Worm (Caenorhabditis elegans) whole organism, L4 larva: ENCODE data around the gene M03A8.3.
A peak's percentile ranks its signal among the peaks of the same experiment; 100 is the strongest.

Experiments
- F10B5.3 ChIP-seq: sonication (generic microtip); optimal IDR thresholded peaks from 2 replicates; lab custom pipeline; 2016; ENCODE audit warnings: mild to moderate bottlenecking, missing genetic modification characterization, missing compliant biosample characterization
- F26F4.8 ChIP-seq: fragments of 200-800 bp; sonication (Bioruptor generic); conservative IDR thresholded peaks from 2 replicates; pipeline ENCODE4 v1.3.6; 2022; ENCODE audit warnings: missing genetic modification characterization, missing compliant biosample characterization
- F44E2.7 ChIP-seq: fragments of 200-800 bp; sonication (Bioruptor generic); IDR thresholded peaks from 2 replicates; pipeline ENCODE4 v2.1.2; 2022; ENCODE audit warnings: missing genetic modification characterization, missing compliant biosample characterization
- T26A8.4 ChIP-seq: fragments of 200-800 bp; sonication (Bioruptor generic); IDR thresholded peaks from 2 replicates; pipeline ENCODE4 v1.3.6; 2022; ENCODE audit warnings: missing genetic modification characterization, missing compliant biosample characterization
- Y105C5A.15 ChIP-seq: fragments of 200-800 bp; sonication (Bioruptor generic); IDR thresholded peaks from 2 replicates; pipeline ENCODE4 v1.3.6; 2022; ENCODE audit warnings: missing genetic modification characterization, missing compliant biosample characterization
- Y5F2A.4 ChIP-seq: fragments of 200-800 bp; sonication (Bioruptor generic); optimal IDR thresholded peaks from 2 replicates; lab custom pipeline; 2018; ENCODE audit warnings: mild to moderate bottlenecking, missing genetic modification characterization, missing compliant biosample characterization
- Y75B8A.6 ChIP-seq: fragments of 200-800 bp; sonication (Bioruptor generic); IDR thresholded peaks from 2 replicates; pipeline ENCODE4 v1.3.6; 2022; ENCODE audit warnings: missing genetic modification reagents, missing genetic modification characterization, missing compliant biosample characterization
- ama-1 ChIP-seq: fragments of 150-350 bp; optimal IDR thresholded peaks from 2 replicates; lab custom pipeline; 2014; ENCODE audit warnings: inconsistent platforms, mixed read lengths
- attf-4 ChIP-seq: sonication (generic microtip); optimal IDR thresholded peaks from 3 replicates; lab custom pipeline; 2017; ENCODE audit warnings: missing biosample characterization, missing genetic modification characterization
- ceh-62 ChIP-seq: sonication (generic microtip); optimal IDR thresholded peaks from 2 replicates; lab custom pipeline; 2017; ENCODE audit warnings: missing biosample characterization, missing genetic modification characterization
- ceh-82 ChIP-seq: sonication (generic microtip); optimal IDR thresholded peaks from 2 replicates; lab custom pipeline; 2017; ENCODE audit warnings: missing biosample characterization, missing genetic modification characterization
- daf-12 ChIP-seq: fragments of 150-350 bp; optimal IDR thresholded peaks from 2 replicates; lab custom pipeline; 2014; ENCODE audit warnings: missing biosample characterization, missing genetic modification reagents, missing genetic modification characterization
- daf-16 ChIP-seq, 3 experiments: sonication (generic microtip); optimal IDR thresholded peaks; 2 replicates each; lab custom pipeline; 2016 to 2017; ENCODE audit warnings: missing genetic modification characterization in 3 of 3, missing genetic modification reagents in 3 of 3, mild to moderate bottlenecking in 2 of 3, missing compliant biosample characterization in 2 of 3, missing biosample characterization in 1 of 3, moderate library complexity in 1 of 3
- daf-19 ChIP-seq: fragments of 200-800 bp; sonication (Bioruptor generic); conservative IDR thresholded peaks from 2 replicates; pipeline ENCODE4 v1.3.6; 2022; ENCODE audit warnings: missing genetic modification characterization, missing compliant biosample characterization
- dmd-6 ChIP-seq: fragments of 200-800 bp; sonication (Bioruptor generic); IDR thresholded peaks from 2 replicates; pipeline ENCODE4 v1.3.6; 2022; ENCODE audit warnings: missing genetic modification reagents, missing genetic modification characterization, missing compliant biosample characterization
- dmd-8 ChIP-seq: fragments of 200-800 bp; sonication (Bioruptor generic); IDR thresholded peaks from 2 replicates; pipeline ENCODE4 v1.3.6; 2022; ENCODE audit warnings: missing genetic modification characterization, missing compliant biosample characterization
- dmd-9 ChIP-seq: fragments of 200-800 bp; sonication (Bioruptor generic); IDR thresholded peaks from 2 replicates; pipeline ENCODE4 v1.3.6; 2022; ENCODE audit warnings: missing genetic modification reagents, missing genetic modification characterization, missing compliant biosample characterization
- duxl-1 ChIP-seq: sonication (generic microtip); optimal IDR thresholded peaks from 2 replicates; lab custom pipeline; 2016; ENCODE audit warnings: mild to moderate bottlenecking, missing genetic modification characterization, moderate library complexity, missing compliant biosample characterization; ENCODE audit not compliant: poor library complexity
- dve-1 ChIP-seq: sonication (generic microtip); optimal IDR thresholded peaks from 2 replicates; lab custom pipeline; 2017; ENCODE audit warnings: antibody characterized with exemption, mild to moderate bottlenecking, missing genetic modification characterization, missing compliant biosample characterization; ENCODE audit not compliant: insufficient read depth
- egl-27 ChIP-seq: sonication (generic microtip); optimal IDR thresholded peaks from 3 replicates; lab custom pipeline; 2017; ENCODE audit warnings: missing biosample characterization, missing genetic modification reagents, missing genetic modification characterization
- fkh-10 ChIP-seq: fragments of 150-350 bp; optimal IDR thresholded peaks from 2 replicates; lab custom pipeline; 2014; ENCODE audit warnings: missing biosample characterization, missing genetic modification reagents, missing genetic modification characterization
- fos-1 ChIP-seq: fragments of 150-350 bp; optimal IDR thresholded peaks from 2 replicates; lab custom pipeline; 2014; ENCODE audit warnings: missing biosample characterization, missing genetic modification characterization
- hlh-11 ChIP-seq: fragments of 200-800 bp; sonication (Bioruptor generic); optimal IDR thresholded peaks from 2 replicates; lab custom pipeline; 2018; ENCODE audit warnings: mild to moderate bottlenecking, missing genetic modification characterization, missing compliant biosample characterization
- hlh-30 ChIP-seq: sonication (generic microtip); optimal IDR thresholded peaks from 2 replicates; lab custom pipeline; 2017; ENCODE audit warnings: antibody characterized with exemption, mild to moderate bottlenecking, missing genetic modification characterization, missing compliant biosample characterization; ENCODE audit not compliant: insufficient read depth
- lin-13 ChIP-seq: fragments of 150-350 bp; optimal IDR thresholded peaks from 2 replicates; lab custom pipeline; 2014; ENCODE audit warnings: missing biosample characterization, missing genetic modification reagents, missing genetic modification characterization
- lin-39 ChIP-seq: fragments of 150-350 bp; optimal IDR thresholded peaks from 2 replicates; lab custom pipeline; 2014; ENCODE audit warnings: missing biosample characterization, missing genetic modification reagents, missing genetic modification characterization
- lsy-2 ChIP-seq, 2 experiments: fragments of 150-350 bp in 1 of 2; sonication (generic microtip) in 1 of 2; optimal IDR thresholded peaks; 2 replicates each; lab custom pipeline; 2014 to 2017; ENCODE audit warnings: missing biosample characterization in 2 of 2, missing genetic modification characterization in 2 of 2
- mdl-1 ChIP-seq, 2 experiments: fragments of 150-350 bp in 1 of 2; sonication (generic microtip) in 1 of 2; optimal IDR thresholded peaks; 2 replicates each; lab custom pipeline; 2014 to 2017; ENCODE audit warnings: missing biosample characterization in 2 of 2, missing genetic modification characterization in 2 of 2
- nhr-10 ChIP-seq: fragments of 150-350 bp; optimal IDR thresholded peaks from 2 replicates; lab custom pipeline; 2014; ENCODE audit warnings: missing biosample characterization, missing genetic modification characterization
- nhr-11 ChIP-seq: fragments of 150-350 bp; optimal IDR thresholded peaks from 2 replicates; lab custom pipeline; 2014; ENCODE audit warnings: missing biosample characterization, missing genetic modification characterization
- nhr-237 ChIP-seq: sonication (generic microtip); optimal IDR thresholded peaks from 2 replicates; lab custom pipeline; 2017; ENCODE audit warnings: missing biosample characterization, missing genetic modification characterization
- nhr-28 ChIP-seq: fragments of 150-350 bp; optimal IDR thresholded peaks from 2 replicates; lab custom pipeline; 2014; ENCODE audit warnings: missing biosample characterization, missing genetic modification characterization
- nhr-42 ChIP-seq: fragments of 200-800 bp; sonication (Bioruptor generic); IDR thresholded peaks from 2 replicates; pipeline ENCODE4 v1.3.6; 2022; ENCODE audit warnings: missing genetic modification characterization, missing compliant biosample characterization
- nhr-48 ChIP-seq: sonication (generic microtip); optimal IDR thresholded peaks from 2 replicates; lab custom pipeline; 2016; ENCODE audit warnings: mild to moderate bottlenecking, missing genetic modification characterization, missing compliant biosample characterization
- nhr-77 ChIP-seq: fragments of 150-350 bp; optimal IDR thresholded peaks from 2 replicates; lab custom pipeline; 2014; ENCODE audit warnings: missing biosample characterization, missing genetic modification characterization
- pha-4 ChIP-seq, 2 experiments: fragments of 150-350 bp in 1 of 2; fragments of 200-800 bp in 1 of 2; sonication (Bioruptor generic) in 1 of 2; IDR thresholded peaks in 1 of 2; optimal IDR thresholded peaks in 1 of 2; 2 replicates each; pipeline versions ENCODE4 v1.3.6 to Lab custom; 2014 to 2022; ENCODE audit warnings: missing genetic modification characterization in 2 of 2, missing genetic modification reagents in 2 of 2, missing biosample characterization in 1 of 2, missing compliant biosample characterization in 1 of 2
- pqm-1 ChIP-seq: sonication (generic microtip); optimal IDR thresholded peaks from 2 replicates; lab custom pipeline; 2017; ENCODE audit warnings: missing biosample characterization, missing genetic modification characterization
- sdz-12 ChIP-seq: fragments of 200-800 bp; sonication (Bioruptor generic); optimal IDR thresholded peaks from 2 replicates; lab custom pipeline; 2018; ENCODE audit warnings: mild to moderate bottlenecking, missing genetic modification characterization, missing compliant biosample characterization
- spr-1 ChIP-seq: sonication (generic microtip); optimal IDR thresholded peaks from 2 replicates; lab custom pipeline; 2016; ENCODE audit warnings: mild to moderate bottlenecking, missing genetic modification characterization, missing compliant biosample characterization
- tag-97 ChIP-seq: fragments of 200-800 bp; sonication (Bioruptor generic); IDR thresholded peaks from 2 replicates; pipeline ENCODE4 v1.3.6; 2022; ENCODE audit warnings: missing genetic modification characterization, missing compliant biosample characterization
- unc-130 ChIP-seq: sonication (generic microtip); optimal IDR thresholded peaks from 2 replicates; lab custom pipeline; 2016; ENCODE audit warnings: missing genetic modification reagents, missing genetic modification characterization, missing compliant biosample characterization
- unc-39 ChIP-seq: sonication (generic microtip); optimal IDR thresholded peaks from 2 replicates; lab custom pipeline; 2017; ENCODE audit warnings: missing biosample characterization, missing genetic modification characterization
- zag-1 ChIP-seq: fragments of 150-350 bp; optimal IDR thresholded peaks from 2 replicates; lab custom pipeline; 2014; ENCODE audit warnings: missing biosample characterization, missing genetic modification characterization
- zfp-2 ChIP-seq: sonication (generic microtip); optimal IDR thresholded peaks from 2 replicates; lab custom pipeline; 2016; ENCODE audit warnings: mild to moderate bottlenecking, missing genetic modification characterization, missing compliant biosample characterization
- zfp-3 ChIP-seq: fragments of 200-800 bp; sonication (Bioruptor generic); conservative IDR thresholded peaks from 2 replicates; pipeline ENCODE4 v1.3.6; 2022; ENCODE audit warnings: missing genetic modification reagents, missing genetic modification characterization, missing compliant biosample characterization
- zip-2 ChIP-seq: fragments of 150-350 bp; optimal IDR thresholded peaks from 2 replicates; lab custom pipeline; 2014; ENCODE audit warnings: missing biosample characterization, missing genetic modification characterization
- ztf-11 ChIP-seq: fragments of 150-350 bp; optimal IDR thresholded peaks from 2 replicates; lab custom pipeline; 2014; ENCODE audit warnings: missing biosample characterization, missing genetic modification characterization

Gene M03A8.3

DNA sequence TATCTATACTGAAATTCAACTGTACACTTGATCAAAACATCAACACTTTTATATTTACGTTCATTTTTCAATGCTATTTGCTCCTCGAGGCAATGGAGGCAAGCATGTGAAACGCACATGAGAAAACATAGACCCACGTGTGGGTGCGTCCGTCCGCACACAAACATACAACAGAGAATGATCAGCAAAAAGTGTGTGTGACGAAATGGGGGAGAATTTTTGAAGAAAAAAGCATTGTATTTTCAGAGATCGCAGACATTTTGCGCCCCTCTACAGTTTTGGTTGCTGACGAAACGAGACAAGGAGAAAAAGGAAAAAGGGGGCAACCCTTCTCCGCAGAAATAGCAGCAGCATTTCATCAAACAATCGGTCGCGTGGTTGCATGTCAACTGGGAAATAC, 49.7 kb upstream of the M03A8.3 start (continued):
- TF ChIP-seq hlh-30 (peak; percentile 97), zip-2 (tag; lab: Kevin White, UChicago) (peak; percentile 34), nhr-237 (no peak), Y75B8A.6 (GFP tag; lab: Robert Waterston, UW) (no peak), spr-1 (tag; lab: Kevin White, UChicago) (peak; percentile 51), daf-19 (GFP tag; lab: Robert Waterston, UW) (no peak), unc-130 (GFP tag; lab: Kevin White, UChicago) (no peak), T26A8.4 (GFP tag; lab: Robert Waterston, UW) (peak; percentile 68)

DNA sequence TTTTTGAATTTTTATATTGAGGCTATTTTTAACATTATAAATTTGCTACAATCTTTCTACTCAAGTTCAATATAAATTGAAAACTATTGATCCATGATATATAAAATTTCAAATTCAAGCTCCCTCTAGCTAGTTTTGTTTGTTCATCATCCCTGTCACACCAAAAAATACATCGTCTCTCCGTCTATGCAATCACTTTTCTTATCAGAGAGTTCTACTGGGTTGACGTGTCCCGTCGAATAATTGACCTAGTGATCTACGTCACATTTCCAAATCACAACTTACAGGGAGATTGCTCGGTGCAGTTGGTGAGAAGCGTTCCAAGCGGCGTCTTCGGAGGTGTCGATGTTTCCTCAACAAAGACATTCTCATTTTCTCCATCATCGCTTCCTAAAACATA, 38.6 kb upstream of the M03A8.3 start:
- TF ChIP-seq F10B5.3 (tag; lab: Kevin White, UChicago) (no peak), pqm-1 (tag; lab: Kevin White, UChicago) (peak; percentile 39), hlh-11 (tag; lab: Kevin White, UChicago) (peak; percentile 41), dve-1 (tag; lab: Kevin White, UChicago) (peak; percentile 20), nhr-28 (peak; percentile 25), zfp-3 (GFP tag; lab: Robert Waterston, UW) (0 out of 2 replicates have a peak, but pooled peaks have one; percentile 18), zip-2 (tag; lab: Kevin White, UChicago) (no peak), dmd-6 (GFP tag; lab: Robert Waterston, UW) (peak; percentile 79), daf-16 (GFP tag; optimal IDR thresholded peaks at IDR 0.05; lab: Kevin White, UChicago) (no peak), daf-16 (tag; optimal IDR thresholded peaks at IDR 0.05; lab: Kevin White, UChicago) (peak; percentile 26)

DNA sequence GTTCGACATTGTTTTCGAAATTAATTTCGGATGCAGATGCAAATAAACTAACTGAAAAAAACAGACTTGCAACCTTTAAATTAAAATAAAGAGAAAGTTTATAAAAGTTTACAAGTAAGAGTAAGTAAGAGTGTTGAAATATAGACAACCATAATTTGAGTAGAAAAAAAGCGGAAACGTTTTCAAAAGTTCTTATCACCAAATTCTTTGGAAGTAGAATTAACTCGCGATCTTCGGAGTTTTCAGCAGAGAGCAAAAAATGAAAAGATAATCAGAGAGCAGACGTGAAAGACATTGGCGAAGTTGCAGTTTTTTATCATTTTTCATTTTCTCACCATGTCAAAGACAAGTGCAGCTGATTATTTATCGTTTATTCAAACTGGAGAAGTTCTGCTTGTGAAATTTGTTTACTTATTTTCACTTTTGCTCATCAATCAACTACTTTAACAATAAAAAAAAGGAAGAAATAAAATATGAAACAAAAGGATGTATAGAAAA, 38.1 kb upstream of the M03A8.3 start, which contains the start of gene abts-4:
abts-4 (minus strand) TSS at position 51 of the 498 bp plus-strand sequence.
- TF ChIP-seq zag-1 (tag; lab: Kevin White, UChicago) (no peak), daf-12 (no peak), attf-4 (tag; lab: Kevin White, UChicago) (no peak), nhr-42 (no peak), hlh-30 (no peak), lsy-2 (tag; optimal IDR thresholded peaks at IDR 0.05; lab: Kevin White, UChicago) (no peak), fkh-10 (GFP tag; lab: Kevin White, UChicago) (no peak), unc-130 (GFP tag; lab: Kevin White, UChicago) (no peak), F10B5.3 (tag; lab: Kevin White, UChicago) (no peak), nhr-10 (tag; lab: Kevin White, UChicago) (no peak), Y5F2A.4 (GFP tag; lab: Kevin White, UChicago) (no peak), F26F4.8 (no peak), lin-13 (GFP tag; lab: Kevin White, UChicago) (no peak), Y105C5A.15 (GFP tag; lab: Robert Waterston, UW) (no peak), nhr-48 (tag; lab: Kevin White, UChicago) (no peak), ceh-62 (tag; lab: Kevin White, UChicago) (no peak), ztf-11 (tag; lab: Kevin White, UChicago) (no peak), egl-27 (no peak), pha-4 (GFP tag; IDR thresholded peaks at IDR 0.05; lab: Robert Waterston, UW) (no peak), pha-4 (tag; optimal IDR thresholded peaks at IDR 0.05; lab: Kevin White, UChicago) (no peak), nhr-28 (peak; percentile 42), dmd-9 (GFP tag; lab: Robert Waterston, UW) (no peak), tag-97 (GFP tag; lab: Robert Waterston, UW) (no peak), sdz-12 (GFP tag; lab: Kevin White, UChicago) (no peak), hlh-11 (tag; lab: Kevin White, UChicago) (no peak), nhr-77 (tag; lab: Kevin White, UChicago) (no peak), lin-39 (tag; lab: Kevin White, UChicago) (no peak), dmd-6 (GFP tag; lab: Robert Waterston, UW) (peak; percentile 69), unc-39 (tag; lab: Kevin White, UChicago) (no peak), F44E2.7 (GFP tag; lab: Robert Waterston, UW) (no peak), nhr-11 (tag; lab: Kevin White, UChicago) (no peak), pqm-1 (tag; lab: Kevin White, UChicago) (peak; percentile 59), ama-1 (no peak), mdl-1 (tag; optimal IDR thresholded peaks at IDR 0.05; lab: Kevin White, UChicago) (no peak), ceh-82 (tag; lab: Kevin White, UChicago) (no peak), duxl-1 (tag; lab: Kevin White, UChicago) (no peak), dmd-8 (GFP tag; lab: Robert Waterston, UW) (no peak), zfp-2 (tag; lab: Kevin White, UChicago) (no peak), fos-1 (tag; lab: Kevin White, UChicago) (no peak)
